3 fruit fly cellular contexts compared by ENCODE assay signal in genomic region chr3R:21043549-21044118, dm6.
TF ChIP-seq lines count a peak whose summit lies in the region.

CG12278 (plus strand) TSS chr3R:21044068.

- TF ChIP-seq CTCF in whole organism, embryonic (GFP tag; optimal IDR thresholded peaks at IDR 0.05; lab: Kevin White, UChicago) = no peak

TF ChIP-seq in whole organism, adult, 20 proteins besides CTCF, POLR2A, EP300 and RAD21:
- TF ChIP-seq CG1620 (GFP tag; optimal IDR thresholded peaks at IDR 0.05; lab: Kevin White, UChicago) (no peak), pad (GFP tag; optimal IDR thresholded peaks at IDR 0.05; lab: Kevin White, UChicago) (peak; percentile 72)

TF ChIP-seq in whole organism, embryonic, 481 proteins besides CTCF, POLR2A, EP300 and RAD21:
- TF ChIP-seq kah (GFP tag; optimal IDR thresholded peaks at IDR 0.05; lab: Kevin White, UChicago) (peak; percentile 37), da (GFP tag; optimal IDR thresholded peaks at IDR 0.05; lab: Kevin White, UChicago) (no peak), Atf-2 (GFP tag; optimal IDR thresholded peaks at IDR 0.05; lab: Kevin White, UChicago) (no peak), salm (tag; optimal IDR thresholded peaks at IDR 0.05; lab: Kevin White, UChicago) (no peak), ash1 (GFP tag; optimal IDR thresholded peaks at IDR 0.05; lab: Kevin White, UChicago) (no peak), gcm (GFP tag; optimal IDR thresholded peaks at IDR 0.05; lab: Kevin White, UChicago) (no peak), CG7357 (GFP tag; IDR thresholded peaks at IDR 0.05; lab: Robert Waterston, UW) (no peak), CG8089 (GFP tag; optimal IDR thresholded peaks at IDR 0.05; lab: Kevin White, UChicago) (no peak), CG11560 (tag; IDR thresholded peaks at IDR 0.05; lab: Robert Waterston, UW) (no peak), Pdp1 (GFP tag; optimal IDR thresholded peaks at IDR 0.05; lab: Kevin White, UChicago) (no peak), CG7372 (GFP tag; IDR thresholded peaks at IDR 0.05; lab: Robert Waterston, UW) (no peak), btn (GFP tag; optimal IDR thresholded peaks at IDR 0.05; lab: Kevin White, UChicago) (no peak), CG15479 (GFP tag; optimal IDR thresholded peaks at IDR 0.05; lab: Kevin White, UChicago) (no peak), CG2120 (GFP tag; optimal IDR thresholded peaks at IDR 0.05; lab: Kevin White, UChicago) (no peak), scrt (GFP tag; optimal IDR thresholded peaks at IDR 0.05; lab: Kevin White, UChicago) (peak; percentile 99), z (GFP tag; IDR thresholded peaks at IDR 0.05; lab: Robert Waterston, UW) (no peak)

TF ChIP-seq in whole organism, pupa, 21 proteins besides CTCF, POLR2A, EP300 and RAD21:
- TF ChIP-seq CG12605 (GFP tag; IDR thresholded peaks at IDR 0.05; lab: Robert Waterston, UW) (peak; percentile 100), CG34367 (tag; optimal IDR thresholded peaks at IDR 0.05; lab: Kevin White, UChicago) (no peak), CG10348 (GFP tag; IDR thresholded peaks at IDR 0.05; lab: Robert Waterston, UW) (no peak)
